Fruit fly (Drosophila melanogaster) whole organism, embryonic: Measurements from ENCODE around the gene TbCMF46.
A peak's percentile ranks its signal among the peaks of the same experiment; 100 is the strongest.

Experiments
- C15 ChIP-seq: fragments of 200-800 bp; sonication (Bioruptor generic); IDR thresholded peaks from 3 replicates; pipeline ENCODE4 v1.3.6; 2022; ENCODE audit warnings: missing biosample characterization, missing genetic modification characterization
- CG10209 ChIP-seq: fragments of 200-800 bp; sonication (Bioruptor generic); optimal IDR thresholded peaks from 3 replicates; lab custom pipeline; 2017; ENCODE audit warnings: missing biosample characterization, mild to moderate bottlenecking, missing genetic modification characterization, missing genetic modification reagents
- CG10274 ChIP-seq: fragments of 200-800 bp; sonication (Bioruptor generic); optimal IDR thresholded peaks from 3 replicates; lab custom pipeline; 2017; ENCODE audit warnings: missing biosample characterization, mild to moderate bottlenecking, missing genetic modification characterization
- CG12104 ChIP-seq: fragments of 200-800 bp; sonication (Bioruptor generic); optimal IDR thresholded peaks from 3 replicates; lab custom pipeline; 2016; ENCODE audit warnings: missing biosample characterization, missing genetic modification characterization
- CG12236 ChIP-seq: fragments of 200-800 bp; sonication (Bioruptor generic); optimal IDR thresholded peaks from 2 replicates; lab custom pipeline; 2016; ENCODE audit warnings: missing biosample characterization, missing genetic modification characterization
- CG12391 ChIP-seq: fragments of 200-800 bp; sonication (Bioruptor generic); optimal IDR thresholded peaks from 3 replicates; lab custom pipeline; 2018; ENCODE audit warnings: missing biosample characterization, mild to moderate bottlenecking, missing genetic modification characterization, moderate library complexity
- CG1602 ChIP-seq: fragments of 200-800 bp; sonication (Bioruptor generic); optimal IDR thresholded peaks from 3 replicates; lab custom pipeline; 2016; ENCODE audit warnings: missing biosample characterization, missing genetic modification characterization
- CG1647 ChIP-seq: fragments of 200-800 bp; sonication (Bioruptor generic); optimal IDR thresholded peaks from 3 replicates; lab custom pipeline; 2016; ENCODE audit warnings: missing biosample characterization, missing genetic modification characterization
- CG16813 ChIP-seq: fragments of 200-800 bp; sonication (Bioruptor generic); IDR thresholded peaks from 3 replicates; pipeline ENCODE4 v1.3.6; 2022; ENCODE audit warnings: missing biosample characterization, missing genetic modification characterization; ENCODE audit not compliant: partially characterized antibody
- CG4360 ChIP-seq: fragments of 200-800 bp; sonication (Bioruptor generic); IDR thresholded peaks from 2 replicates; pipeline ENCODE4 v1.3.6; 2022; ENCODE audit warnings: missing biosample characterization, missing genetic modification characterization
- CG5953 ChIP-seq: fragments of 200-800 bp; sonication (Bioruptor generic); IDR thresholded peaks from 2 replicates; pipeline ENCODE4 v1.3.6; 2022; ENCODE audit warnings: missing biosample characterization, missing genetic modification characterization
- CG6813 ChIP-seq: fragments of 200-800 bp; sonication (Bioruptor generic); optimal IDR thresholded peaks from 2 replicates; lab custom pipeline; 2017; ENCODE audit warnings: missing biosample characterization, missing genetic modification characterization, mild to moderate bottlenecking, moderate library complexity, missing genetic modification reagents
- CG8388 ChIP-seq: fragments of 200-800 bp; sonication (Bioruptor generic); optimal IDR thresholded peaks from 2 replicates; lab custom pipeline; 2019; ENCODE audit warnings: missing biosample characterization, mild to moderate bottlenecking, missing genetic modification characterization, moderate library complexity
- CG9727 ChIP-seq: fragments of 200-800 bp; sonication (Bioruptor generic); optimal IDR thresholded peaks from 3 replicates; lab custom pipeline; 2017; ENCODE audit warnings: missing biosample characterization, mild to moderate bottlenecking, missing genetic modification characterization
- Camta ChIP-seq: fragments of 200-800 bp; sonication (Bioruptor generic); optimal IDR thresholded peaks from 2 replicates; lab custom pipeline; 2016; ENCODE audit warnings: missing biosample characterization, missing genetic modification characterization
- Chrac-16 ChIP-seq: fragments of 200-800 bp; sonication (Bioruptor generic); optimal IDR thresholded peaks from 3 replicates; lab custom pipeline; 2016; ENCODE audit warnings: missing biosample characterization, missing genetic modification characterization
- Dbx ChIP-seq: fragments of 200-800 bp; sonication (Bioruptor generic); IDR thresholded peaks from 3 replicates; pipeline ENCODE4 v1.3.6; 2022; ENCODE audit warnings: missing biosample characterization, missing genetic modification characterization
- Dfd ChIP-seq, 2 experiments: fragments of >200 bp; optimal IDR thresholded peaks; 2 replicates each; lab custom pipeline; 2017; ENCODE audit warnings: missing biosample characterization in 2 of 2, missing genetic modification characterization in 2 of 2
- Dip2 ChIP-seq: fragments of 200-800 bp; sonication (Bioruptor generic); IDR thresholded peaks from 2 replicates; pipeline ENCODE4 v1.3.6; 2022; ENCODE audit warnings: missing biosample characterization, missing genetic modification characterization
- Doc3 ChIP-seq: fragments of 200-800 bp; sonication (Bioruptor generic); IDR thresholded peaks from 3 replicates; pipeline ENCODE4 v1.3.6; 2022; ENCODE audit warnings: missing biosample characterization, missing genetic modification characterization; ENCODE audit not compliant: partially characterized antibody
- Dp ChIP-seq: fragments of 200-800 bp; sonication (Bioruptor generic); optimal IDR thresholded peaks from 2 replicates; lab custom pipeline; 2018; ENCODE audit warnings: missing biosample characterization, mild to moderate bottlenecking, missing genetic modification characterization, moderate library complexity
- Ets97D ChIP-seq: fragments of 200-800 bp; sonication (Bioruptor generic); optimal IDR thresholded peaks from 3 replicates; lab custom pipeline; 2016; ENCODE audit warnings: missing biosample characterization, missing genetic modification characterization
- Gsc ChIP-seq: fragments of 200-800 bp; sonication (Bioruptor generic); IDR thresholded peaks from 2 replicates; pipeline ENCODE4 v1.3.6; 2022; ENCODE audit warnings: missing biosample characterization, missing genetic modification characterization
- Hr39 ChIP-seq: fragments of >200 bp; optimal IDR thresholded peaks from 2 replicates; lab custom pipeline; 2017
- MBD-R2 ChIP-seq: fragments of 200-800 bp; sonication (Bioruptor generic); IDR thresholded peaks from 2 replicates; pipeline ENCODE4 v1.3.6; 2022; ENCODE audit warnings: missing biosample characterization, missing genetic modification characterization
- NC2α ChIP-seq: fragments of 200-800 bp; sonication (Bioruptor generic); optimal IDR thresholded peaks from 2 replicates; lab custom pipeline; 2016; ENCODE audit warnings: missing biosample characterization, missing genetic modification characterization
- Spps ChIP-seq: fragments of 200-800 bp; sonication (Bioruptor generic); optimal IDR thresholded peaks from 2 replicates; lab custom pipeline; 2018; ENCODE audit warnings: missing biosample characterization, mild to moderate bottlenecking, missing genetic modification characterization
- Stat92E ChIP-seq, 3 experiments: fragments of >200 bp in 2 of 3; fragments of 200-800 bp in 1 of 3; sonication (Bioruptor generic) in 1 of 3; optimal IDR thresholded peaks; 2 replicates each; lab custom pipeline; 2017 to 2019; ENCODE audit warnings: missing biosample characterization in 3 of 3, missing genetic modification characterization in 3 of 3, mild to moderate bottlenecking in 1 of 3, moderate library complexity in 1 of 3
- TFAM ChIP-seq: fragments of 200-800 bp; sonication (Bioruptor generic); optimal IDR thresholded peaks from 2 replicates; lab custom pipeline; 2017; ENCODE audit warnings: missing biosample characterization, missing genetic modification characterization, inconsistent platforms
- amos ChIP-seq: fragments of 200-800 bp; sonication (Bioruptor generic); IDR thresholded peaks from 2 replicates; pipeline ENCODE4 v1.3.6; 2022; ENCODE audit warnings: missing biosample characterization, missing genetic modification characterization; ENCODE audit not compliant: partially characterized antibody
- ash1 ChIP-seq: fragments of 200-800 bp; sonication (Bioruptor generic); optimal IDR thresholded peaks from 2 replicates; lab custom pipeline; 2018; ENCODE audit warnings: missing biosample characterization, mild to moderate bottlenecking, missing genetic modification characterization
- cas ChIP-seq: fragments of 200-800 bp; sonication (Bioruptor generic); IDR thresholded peaks from 2 replicates; pipeline ENCODE4 v1.3.6; 2022; ENCODE audit warnings: missing biosample characterization, missing genetic modification characterization
- caup ChIP-seq: fragments of 200-800 bp; sonication (Bioruptor generic); optimal IDR thresholded peaks from 3 replicates; lab custom pipeline; 2017; ENCODE audit warnings: missing biosample characterization, mild to moderate bottlenecking, missing genetic modification characterization, moderate library complexity; ENCODE audit not compliant: severe bottlenecking
- crol ChIP-seq: fragments of 200-800 bp; sonication (Bioruptor generic); IDR thresholded peaks from 2 replicates; pipeline ENCODE4 v1.3.6; 2022; ENCODE audit warnings: missing biosample characterization, missing genetic modification characterization
- crp ChIP-seq, 2 experiments: fragments of 200-800 bp; sonication (Bioruptor generic); optimal IDR thresholded peaks; 2 replicates in 1 of 2; 3 replicates in 1 of 2; lab custom pipeline; 2017; ENCODE audit warnings: missing biosample characterization in 2 of 2, missing genetic modification characterization in 2 of 2, mild to moderate bottlenecking in 1 of 2, moderate library complexity in 1 of 2
- dan ChIP-seq: fragments of 200-800 bp; sonication (Bioruptor generic); IDR thresholded peaks from 2 replicates; pipeline ENCODE4 v1.3.6; 2022; ENCODE audit warnings: missing biosample characterization, missing genetic modification characterization
- esg ChIP-seq: fragments of 200-800 bp; sonication (Bioruptor generic); conservative IDR thresholded peaks from 2 replicates; pipeline ENCODE4 v1.3.6; 2022; ENCODE audit warnings: missing biosample characterization, missing genetic modification characterization
- fd64A ChIP-seq: fragments of 200-800 bp; sonication (Bioruptor generic); optimal IDR thresholded peaks from 3 replicates; lab custom pipeline; 2018; ENCODE audit warnings: missing biosample characterization, mild to moderate bottlenecking, missing genetic modification characterization
- her ChIP-seq: fragments of 200-800 bp; sonication (Bioruptor generic); optimal IDR thresholded peaks from 2 replicates; lab custom pipeline; 2016; ENCODE audit warnings: missing biosample characterization, missing genetic modification characterization
- lmd ChIP-seq: fragments of 200-800 bp; sonication (Bioruptor generic); IDR thresholded peaks from 2 replicates; pipeline ENCODE4 v1.3.6; 2022; ENCODE audit warnings: missing biosample characterization, missing genetic modification characterization
- nom ChIP-seq: fragments of 200-800 bp; sonication (Bioruptor generic); optimal IDR thresholded peaks from 2 replicates; lab custom pipeline; 2017; ENCODE audit warnings: missing biosample characterization, missing genetic modification characterization, mild to moderate bottlenecking, moderate library complexity, missing genetic modification reagents
- pfk ChIP-seq: fragments of 200-800 bp; sonication (Bioruptor generic); optimal IDR thresholded peaks from 2 replicates; lab custom pipeline; 2018; ENCODE audit warnings: missing biosample characterization, mild to moderate bottlenecking, missing genetic modification characterization, moderate library complexity
- ro ChIP-seq: fragments of 200-800 bp; sonication (Bioruptor generic); IDR thresholded peaks from 2 replicates; pipeline ENCODE4 v1.3.6; 2022; ENCODE audit warnings: missing biosample characterization, missing genetic modification characterization
- sens-2 ChIP-seq: fragments of 200-800 bp; sonication (Bioruptor generic); IDR thresholded peaks from 2 replicates; pipeline ENCODE4 v1.3.6; 2022; ENCODE audit warnings: missing biosample characterization, missing genetic modification characterization
- slbo ChIP-seq: fragments of 200-800 bp; sonication (Bioruptor generic); IDR thresholded peaks from 2 replicates; pipeline ENCODE4 v1.3.6; 2022; ENCODE audit warnings: missing biosample characterization, missing genetic modification characterization
- sqz ChIP-seq: fragments of 200-800 bp; sonication (Bioruptor generic); optimal IDR thresholded peaks from 3 replicates; lab custom pipeline; 2018; ENCODE audit warnings: missing biosample characterization, mild to moderate bottlenecking, missing genetic modification characterization
- sr ChIP-seq: fragments of 200-800 bp; sonication (Bioruptor generic); IDR thresholded peaks from 3 replicates; pipeline ENCODE4 v1.3.6; 2022; ENCODE audit warnings: missing biosample characterization, missing genetic modification characterization
- tap ChIP-seq: fragments of 200-800 bp; optimal IDR thresholded peaks from 3 replicates; lab custom pipeline; 2019; ENCODE audit warnings: missing biosample characterization, mild to moderate bottlenecking, missing genetic modification characterization, moderate library complexity
- tna ChIP-seq: fragments of 200-800 bp; sonication (Bioruptor generic); IDR thresholded peaks from 2 replicates; pipeline ENCODE4 v1.3.6; 2022; ENCODE audit warnings: missing biosample characterization, missing genetic modification characterization; ENCODE audit not compliant: partially characterized antibody
- zfh2 ChIP-seq: fragments of 200-800 bp; sonication (Bioruptor generic); optimal IDR thresholded peaks from 2 replicates; lab custom pipeline; 2016; ENCODE audit warnings: missing biosample characterization, missing genetic modification characterization

TbCMF46 gene

dm6 chr2L:9912570-9913260 is 11.9 kb downstream of the TbCMF46 start, which contains the start of the genes Etl1 and Srp54 (continued):
- TF ChIP-seq crp (GFP tag; optimal IDR thresholded peaks at IDR 0.05; lab: Kevin White, UChicago) (peak in 1 of 2 experiments; percentile 8), lmd (no peak), ro (GFP tag; lab: Robert Waterston, UW) (no peak), sr (no peak), Gsc (GFP tag; lab: Robert Waterston, UW) (no peak), CG5953 (GFP tag; lab: Robert Waterston, UW) (no peak), CG1647 (GFP tag; lab: Kevin White, UChicago) (no peak), Doc3 (no peak; the same call in 2 of the 3 replicates), Stat92E (GFP tag; optimal IDR thresholded peaks at IDR 0.05; lab: Kevin White, UChicago) (no peak), Dfd (GFP tag; optimal IDR thresholded peaks at IDR 0.05; lab: Kevin White, UChicago) (no peak), fd64A (GFP tag; lab: Kevin White, UChicago) (no peak), sqz (GFP tag; lab: Kevin White, UChicago) (no peak), TFAM (GFP tag; lab: Kevin White, UChicago) (no peak), cas (GFP tag; lab: Robert Waterston, UW) (no peak), tna (GFP tag; lab: Robert Waterston, UW) (no peak), slbo (peak; percentile 17; the same call in 1 of the 2 replicates), amos (GFP tag; lab: Robert Waterston, UW) (no peak), Dp (GFP tag; lab: Kevin White, UChicago) (peak; percentile 77), Spps (tag; lab: Kevin White, UChicago) (no peak), CG1602 (GFP tag; lab: Kevin White, UChicago) (no peak), Camta (GFP tag; lab: Kevin White, UChicago) (no peak), Dbx (GFP tag; lab: Robert Waterston, UW) (no peak), CG4360 (no peak), tap (tag; lab: Kevin White, UChicago) (no peak), pfk (no peak), nom (GFP tag; lab: Kevin White, UChicago) (no peak), crol (GFP tag; lab: Robert Waterston, UW) (no peak), caup (no peak), her (GFP tag; lab: Kevin White, UChicago) (no peak), ash1 (GFP tag; lab: Kevin White, UChicago) (no peak), sens-2 (GFP tag; lab: Robert Waterston, UW) (no peak), MBD-R2 (GFP tag; lab: Robert Waterston, UW) (peak; percentile 60), zfh2 (no peak), CG12236 (GFP tag; lab: Kevin White, UChicago) (no peak), C15 (GFP tag; lab: Robert Waterston, UW) (no peak), CG12391 (tag; lab: Kevin White, UChicago) (peak; percentile 22), CG12104 (GFP tag; lab: Kevin White, UChicago) (no peak), CG9727 (no peak), Dip2 (GFP tag; lab: Robert Waterston, UW) (no peak), Ets97D (GFP tag; lab: Kevin White, UChicago) (peak; percentile 9), CG6813 (no peak), CG16813 (GFP tag; lab: Robert Waterston, UW) (0 out of 3 replicates have a peak, but pooled peaks have one; percentile 1), CG10274 (GFP tag; lab: Kevin White, UChicago) (no peak), dan (GFP tag; lab: Robert Waterston, UW) (no peak), NC2α (GFP tag; lab: Kevin White, UChicago) (no peak), Chrac-16 (GFP tag; lab: Kevin White, UChicago) (no peak), esg (GFP tag; lab: Robert Waterston, UW) (no peak), CG8388 (GFP tag; lab: Kevin White, UChicago) (no peak), Hr39 (no peak), CG10209 (GFP tag; lab: Kevin White, UChicago) (no peak)
